Worm (Caenorhabditis elegans) whole organism, early embryonic: ENCODE measurements around the gene let-23.

Experiments
- B0310.2 ChIP-seq: sonication (generic microtip); optimal IDR thresholded peaks from 2 replicates; lab custom pipeline; 2016; ENCODE audit warnings: mild to moderate bottlenecking, missing genetic modification characterization, missing compliant biosample characterization
- ama-1 ChIP-seq: fragments of 150-350 bp; optimal IDR thresholded peaks from 2 replicates; lab custom pipeline; 2014
- ceh-13 ChIP-seq: fragments of 200-800 bp; sonication (Bioruptor generic); optimal IDR thresholded peaks from 2 replicates; lab custom pipeline; 2018; ENCODE audit warnings: mild to moderate bottlenecking, missing genetic modification characterization, missing compliant biosample characterization
- ceh-36 ChIP-seq: sonication (generic microtip); optimal IDR thresholded peaks from 2 replicates; lab custom pipeline; 2016; ENCODE audit warnings: missing genetic modification characterization, inconsistent platforms, missing compliant biosample characterization
- flt-1 ChIP-seq: fragments of 200-800 bp; sonication (Bioruptor generic); IDR thresholded peaks from 2 replicates; pipeline ENCODE4 v1.3.6; 2022; ENCODE audit warnings: missing genetic modification characterization, missing compliant biosample characterization
- hmbx-1 ChIP-seq: sonication (generic microtip); optimal IDR thresholded peaks from 2 replicates; lab custom pipeline; 2016; ENCODE audit warnings: mild to moderate bottlenecking, missing genetic modification characterization, missing compliant biosample characterization
- hmg-4 ChIP-seq: fragments of 200-800 bp; sonication (Bioruptor generic); optimal IDR thresholded peaks from 2 replicates; lab custom pipeline; 2018; ENCODE audit warnings: mild to moderate bottlenecking, missing genetic modification characterization, missing compliant biosample characterization
- hnd-1 ChIP-seq: sonication (generic microtip); optimal IDR thresholded peaks from 2 replicates; lab custom pipeline; 2016; ENCODE audit warnings: missing genetic modification characterization, missing compliant biosample characterization
- tbx-11 ChIP-seq: fragments of 200-800 bp; sonication (Bioruptor generic); IDR thresholded peaks from 2 replicates; pipeline ENCODE4 v1.3.6; 2022; ENCODE audit warnings: missing genetic modification characterization, missing compliant biosample characterization

DNA sequence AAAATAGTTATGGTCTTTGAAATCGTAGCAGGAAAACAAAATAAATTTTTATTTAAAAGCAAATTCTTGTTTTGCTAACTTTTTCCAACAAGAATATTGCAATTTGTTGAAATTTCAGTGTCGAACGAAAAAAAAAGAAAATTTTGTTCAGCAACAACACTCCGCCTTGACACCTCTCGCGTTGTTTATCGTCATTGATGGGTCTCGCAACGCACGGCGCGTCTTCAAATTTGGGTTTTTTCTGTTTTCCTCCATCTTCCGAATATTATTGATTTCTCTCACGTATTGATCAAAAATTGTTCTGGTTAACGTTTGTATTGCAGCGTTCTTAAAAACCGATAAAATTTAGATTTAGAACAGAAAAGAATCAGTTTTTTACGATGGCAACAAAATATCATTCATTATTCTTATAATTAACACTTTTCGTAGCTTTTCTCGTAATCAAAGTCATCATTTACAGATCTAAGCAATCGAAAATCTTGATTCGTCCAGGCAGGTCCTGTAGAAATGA lies 27.8 kb upstream of the let-23 start, which contains the start of gene dpl-1:
- TF ChIP-seq ama-1 (lab: Kevin White, UChicago) (no peak), ceh-36 (tag; lab: Kevin White, UChicago) (no peak), hmg-4 (GFP tag; lab: Kevin White, UChicago) (no peak), hmbx-1 (tag; lab: Kevin White, UChicago) (no peak), tbx-11 (GFP tag; lab: Robert Waterston, UW) (no peak), B0310.2 (tag; lab: Kevin White, UChicago) (no peak), flt-1 (no peak), ceh-13 (GFP tag; lab: Kevin White, UChicago) (no peak), hnd-1 (no peak)
